Worm (Caenorhabditis elegans) whole organism, L4 larva: ENCODE results near the gene rep-1.

Source experiments
- F10B5.3 ChIP-seq: sonication (generic microtip); optimal IDR thresholded peaks from 2 replicates; lab custom pipeline; 2016; ENCODE audit warnings: mild to moderate bottlenecking, missing genetic modification characterization, missing compliant biosample characterization
- F37D6.2 ChIP-seq: sonication (generic microtip); optimal IDR thresholded peaks from 2 replicates; lab custom pipeline; 2016; ENCODE audit warnings: mild to moderate bottlenecking, missing genetic modification characterization, missing compliant biosample characterization
- T20F7.1 ChIP-seq: fragments of 200-800 bp; sonication (Bioruptor generic); optimal IDR thresholded peaks from 2 replicates; lab custom pipeline; 2018; ENCODE audit warnings: mild to moderate bottlenecking, missing genetic modification characterization, missing compliant biosample characterization
- T26A8.4 ChIP-seq: fragments of 200-800 bp; sonication (Bioruptor generic); IDR thresholded peaks from 2 replicates; pipeline ENCODE4 v1.3.6; 2022; ENCODE audit warnings: missing genetic modification characterization, missing compliant biosample characterization
- Y5F2A.4 ChIP-seq: fragments of 200-800 bp; sonication (Bioruptor generic); optimal IDR thresholded peaks from 2 replicates; lab custom pipeline; 2018; ENCODE audit warnings: mild to moderate bottlenecking, missing genetic modification characterization, missing compliant biosample characterization
- Y75B8A.6 ChIP-seq: fragments of 200-800 bp; sonication (Bioruptor generic); IDR thresholded peaks from 2 replicates; pipeline ENCODE4 v1.3.6; 2022; ENCODE audit warnings: missing genetic modification reagents, missing genetic modification characterization, missing compliant biosample characterization
- aha-1 ChIP-seq: fragments of 150-350 bp; peaks from one replicate; lab custom pipeline; 2014; ENCODE audit warnings: missing biosample characterization, missing genetic modification characterization
- ama-1 ChIP-seq: fragments of 150-350 bp; optimal IDR thresholded peaks from 2 replicates; lab custom pipeline; 2014; ENCODE audit warnings: inconsistent platforms, mixed read lengths
- arid-1 ChIP-seq: fragments of 200-800 bp; sonication (Bioruptor generic); conservative IDR thresholded peaks from 2 replicates; pipeline ENCODE4 v1.3.6; 2022; ENCODE audit warnings: missing genetic modification reagents, missing genetic modification characterization, missing compliant biosample characterization
- attf-4 ChIP-seq: sonication (generic microtip); optimal IDR thresholded peaks from 3 replicates; lab custom pipeline; 2017; ENCODE audit warnings: missing biosample characterization, missing genetic modification characterization
- ceh-28 ChIP-seq: fragments of 150-350 bp; optimal IDR thresholded peaks from 2 replicates; lab custom pipeline; 2014; ENCODE audit warnings: missing biosample characterization, missing genetic modification reagents, missing genetic modification characterization
- ceh-32 ChIP-seq: sonication (generic microtip); optimal IDR thresholded peaks from 2 replicates; lab custom pipeline; 2016; ENCODE audit warnings: mild to moderate bottlenecking, missing genetic modification characterization, missing compliant biosample characterization; ENCODE audit not compliant: poor library complexity
- ceh-44 ChIP-seq: fragments of 200-800 bp; sonication (Bioruptor generic); IDR thresholded peaks from 2 replicates; pipeline ENCODE4 v1.3.6; 2022; ENCODE audit warnings: missing genetic modification reagents, missing genetic modification characterization, missing compliant biosample characterization
- ces-1 ChIP-seq: fragments of 150-350 bp; sonication (generic microtip); optimal IDR thresholded peaks from 4 replicates; lab custom pipeline; 2014; ENCODE audit warnings: missing biosample characterization, missing genetic modification reagents, missing genetic modification characterization
- ctbp-1 ChIP-seq: fragments of 200-800 bp; sonication (Bioruptor generic); IDR thresholded peaks from 2 replicates; pipeline ENCODE4 v1.3.6; 2022; ENCODE audit warnings: missing genetic modification reagents, missing genetic modification characterization, missing compliant biosample characterization
- daf-12 ChIP-seq: fragments of 150-350 bp; optimal IDR thresholded peaks from 2 replicates; lab custom pipeline; 2014; ENCODE audit warnings: missing biosample characterization, missing genetic modification reagents, missing genetic modification characterization
- daf-8 ChIP-seq: fragments of 200-800 bp; sonication (Bioruptor generic); IDR thresholded peaks from 2 replicates; pipeline ENCODE4 v1.3.6; 2022; ENCODE audit warnings: missing genetic modification characterization, missing compliant biosample characterization
- dmd-6 ChIP-seq: fragments of 200-800 bp; sonication (Bioruptor generic); IDR thresholded peaks from 2 replicates; pipeline ENCODE4 v1.3.6; 2022; ENCODE audit warnings: missing genetic modification reagents, missing genetic modification characterization, missing compliant biosample characterization
- dmd-9 ChIP-seq: fragments of 200-800 bp; sonication (Bioruptor generic); IDR thresholded peaks from 2 replicates; pipeline ENCODE4 v1.3.6; 2022; ENCODE audit warnings: missing genetic modification reagents, missing genetic modification characterization, missing compliant biosample characterization
- dpl-1 ChIP-seq: fragments of 150-350 bp; optimal IDR thresholded peaks from 2 replicates; lab custom pipeline; 2014; ENCODE audit warnings: missing biosample characterization, missing genetic modification reagents, missing genetic modification characterization
- duxl-1 ChIP-seq: sonication (generic microtip); optimal IDR thresholded peaks from 2 replicates; lab custom pipeline; 2016; ENCODE audit warnings: mild to moderate bottlenecking, missing genetic modification characterization, moderate library complexity, missing compliant biosample characterization; ENCODE audit not compliant: poor library complexity
- fos-1 ChIP-seq: fragments of 150-350 bp; optimal IDR thresholded peaks from 2 replicates; lab custom pipeline; 2014; ENCODE audit warnings: missing biosample characterization, missing genetic modification characterization
- hlh-11 ChIP-seq: fragments of 200-800 bp; sonication (Bioruptor generic); optimal IDR thresholded peaks from 2 replicates; lab custom pipeline; 2018; ENCODE audit warnings: mild to moderate bottlenecking, missing genetic modification characterization, missing compliant biosample characterization
- hlh-30 ChIP-seq: sonication (generic microtip); optimal IDR thresholded peaks from 2 replicates; lab custom pipeline; 2017; ENCODE audit warnings: antibody characterized with exemption, mild to moderate bottlenecking, missing genetic modification characterization, missing compliant biosample characterization; ENCODE audit not compliant: insufficient read depth
- hmg-1.1 ChIP-seq: fragments of 200-800 bp; sonication (Bioruptor generic); IDR thresholded peaks from 2 replicates; pipeline ENCODE4 v1.3.6; 2022; ENCODE audit warnings: missing genetic modification reagents, missing genetic modification characterization, missing compliant biosample characterization
- jun-1 ChIP-seq: fragments of 150-350 bp; optimal IDR thresholded peaks from 2 replicates; lab custom pipeline; 2014; ENCODE audit warnings: missing biosample characterization, missing genetic modification reagents, missing genetic modification characterization
- lim-7 ChIP-seq: fragments of 200-800 bp; sonication (Bioruptor generic); IDR thresholded peaks from 2 replicates; pipeline ENCODE4 v1.3.6; 2022; ENCODE audit warnings: missing genetic modification characterization, missing compliant biosample characterization
- lin-13 ChIP-seq: fragments of 150-350 bp; optimal IDR thresholded peaks from 2 replicates; lab custom pipeline; 2014; ENCODE audit warnings: missing biosample characterization, missing genetic modification reagents, missing genetic modification characterization
- lin-39 ChIP-seq: fragments of 150-350 bp; optimal IDR thresholded peaks from 2 replicates; lab custom pipeline; 2014; ENCODE audit warnings: missing biosample characterization, missing genetic modification reagents, missing genetic modification characterization
- lir-3 ChIP-seq: sonication (generic microtip); optimal IDR thresholded peaks from 2 replicates; lab custom pipeline; 2016; ENCODE audit warnings: mild to moderate bottlenecking, missing genetic modification characterization, missing compliant biosample characterization
- madf-5 ChIP-seq, 2 experiments: fragments of 200-800 bp; sonication (Bioruptor generic); IDR thresholded peaks; 2 replicates each; pipeline ENCODE4 v1.3.6; 2022; ENCODE audit warnings: missing compliant biosample characterization in 2 of 2, missing genetic modification characterization in 2 of 2
- madf-9 ChIP-seq: fragments of 200-800 bp; sonication (Bioruptor generic); conservative IDR thresholded peaks from 2 replicates; pipeline ENCODE4 v1.3.6; 2022; ENCODE audit warnings: missing genetic modification reagents, missing genetic modification characterization, missing compliant biosample characterization
- mes-2 ChIP-seq: sonication (generic microtip); optimal IDR thresholded peaks from 2 replicates; lab custom pipeline; 2016; ENCODE audit warnings: missing genotype, mild to moderate bottlenecking, missing genetic modification characterization, missing compliant biosample characterization; ENCODE audit not compliant: poor library complexity, severe bottlenecking
- nhr-10 ChIP-seq: fragments of 150-350 bp; optimal IDR thresholded peaks from 2 replicates; lab custom pipeline; 2014; ENCODE audit warnings: missing biosample characterization, missing genetic modification characterization
- nhr-28 ChIP-seq: fragments of 150-350 bp; optimal IDR thresholded peaks from 2 replicates; lab custom pipeline; 2014; ENCODE audit warnings: missing biosample characterization, missing genetic modification characterization
- nhr-42 ChIP-seq: fragments of 200-800 bp; sonication (Bioruptor generic); IDR thresholded peaks from 2 replicates; pipeline ENCODE4 v1.3.6; 2022; ENCODE audit warnings: missing genetic modification characterization, missing compliant biosample characterization
- nhr-77 ChIP-seq: fragments of 150-350 bp; optimal IDR thresholded peaks from 2 replicates; lab custom pipeline; 2014; ENCODE audit warnings: missing biosample characterization, missing genetic modification characterization
- pqm-1 ChIP-seq: sonication (generic microtip); optimal IDR thresholded peaks from 2 replicates; lab custom pipeline; 2017; ENCODE audit warnings: missing biosample characterization, missing genetic modification characterization
- rbr-2 ChIP-seq: sonication (generic microtip); optimal IDR thresholded peaks from 2 replicates; lab custom pipeline; 2016; ENCODE audit warnings: missing genotype, missing genetic modification characterization, missing compliant biosample characterization
- saeg-2 ChIP-seq: fragments of 200-800 bp; sonication (Bioruptor generic); IDR thresholded peaks from 2 replicates; pipeline ENCODE4 v1.3.6; 2022; ENCODE audit warnings: missing genetic modification reagents, missing genetic modification characterization, missing compliant biosample characterization
- sdz-12 ChIP-seq: fragments of 200-800 bp; sonication (Bioruptor generic); optimal IDR thresholded peaks from 2 replicates; lab custom pipeline; 2018; ENCODE audit warnings: mild to moderate bottlenecking, missing genetic modification characterization, missing compliant biosample characterization
- spr-3 ChIP-seq: fragments of 200-800 bp; sonication (Bioruptor generic); optimal IDR thresholded peaks from 2 replicates; lab custom pipeline; 2018; ENCODE audit warnings: mild to moderate bottlenecking, missing genetic modification characterization, missing compliant biosample characterization
- tra-1 ChIP-seq: fragments of 200-800 bp; sonication (Bioruptor generic); IDR thresholded peaks from 2 replicates; pipeline ENCODE4 v1.3.6; 2022; ENCODE audit warnings: missing genetic modification reagents, missing genetic modification characterization, missing compliant biosample characterization
- unc-130 ChIP-seq: sonication (generic microtip); optimal IDR thresholded peaks from 2 replicates; lab custom pipeline; 2016; ENCODE audit warnings: missing genetic modification reagents, missing genetic modification characterization, missing compliant biosample characterization
- vab-7 ChIP-seq: fragments of 200-800 bp; sonication (Bioruptor generic); IDR thresholded peaks from 2 replicates; pipeline ENCODE4 v1.3.6; 2022; ENCODE audit warnings: missing genetic modification reagents, missing genetic modification characterization, missing compliant biosample characterization
- zag-1 ChIP-seq: fragments of 150-350 bp; optimal IDR thresholded peaks from 2 replicates; lab custom pipeline; 2014; ENCODE audit warnings: missing biosample characterization, missing genetic modification characterization

The rep-1 gene

ce11 chrIII:1613933-1614332 lies 43.8 kb downstream of the rep-1 start, which contains the start of gene Y22D7AL.9:
Y22D7AL.9 (minus strand) TSS chrIII:1614033.
- TF ChIP-seq rbr-2 (tag; lab: Kevin White, UChicago) (no peak), saeg-2 (no peak), fos-1 (tag; lab: Kevin White, UChicago) (no peak), nhr-10 (tag; lab: Kevin White, UChicago) (no peak), duxl-1 (tag; lab: Kevin White, UChicago) (no peak), nhr-77 (tag; lab: Kevin White, UChicago) (no peak), ceh-44 (GFP tag; lab: Robert Waterston, UW) (no peak), dmd-6 (GFP tag; lab: Robert Waterston, UW) (no peak), arid-1 (GFP tag; lab: Robert Waterston, UW) (no peak), lim-7 (GFP tag; lab: Robert Waterston, UW) (no peak), sdz-12 (GFP tag; lab: Kevin White, UChicago) (no peak), lin-39 (no peak), nhr-28 (tag; lab: Kevin White, UChicago) (no peak), ces-1 (no peak), attf-4 (tag; lab: Kevin White, UChicago) (no peak), pqm-1 (no peak)

DNA sequence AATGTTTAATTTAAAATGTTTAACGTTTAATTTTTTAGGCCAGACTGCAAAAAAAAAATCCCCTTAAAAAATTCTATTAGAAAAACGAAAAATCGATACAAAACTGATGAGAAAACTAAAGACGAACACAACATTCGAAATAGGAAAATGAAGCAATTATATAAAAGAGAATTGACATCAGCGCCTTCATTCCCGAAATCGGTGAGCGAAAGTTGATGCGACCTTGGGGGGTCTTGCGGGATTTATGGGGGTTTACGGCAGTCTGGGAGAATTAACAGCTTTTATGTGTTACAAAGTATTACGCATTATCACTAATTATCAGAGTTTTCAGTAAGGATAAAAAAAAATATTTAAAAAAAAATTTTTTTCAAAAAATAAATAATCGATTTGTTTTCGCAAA lies 44.3 kb downstream of the rep-1 start:
- no peak for TF ChIP-seq ces-1
- TF ChIP-seq lin-13 (GFP tag; lab: Kevin White, UChicago), result no peak
- TF ChIP-seq ceh-28 (tag; lab: Kevin White, UChicago), result no peak
- no peak for TF ChIP-seq sdz-12 (GFP tag; lab: Kevin White, UChicago)
- no peak for TF ChIP-seq F37D6.2
- no peak for TF ChIP-seq Y5F2A.4 (GFP tag; lab: Kevin White, UChicago)
- no peak for TF ChIP-seq ceh-32 (tag; lab: Kevin White, UChicago)
- TF ChIP-seq daf-8 (GFP tag; lab: Robert Waterston, UW), result no peak
- TF ChIP-seq daf-12, result no peak
- TF ChIP-seq Y75B8A.6 (GFP tag; lab: Robert Waterston, UW), result no peak
- no peak for TF ChIP-seq vab-7 (GFP tag; lab: Robert Waterston, UW)
- no peak for TF ChIP-seq hmg-1.1
- TF ChIP-seq spr-3 (GFP tag; lab: Kevin White, UChicago), result no peak
- TF ChIP-seq mes-2 (tag; lab: Kevin White, UChicago), result no peak
- TF ChIP-seq, all 104 proteins: peak for 0

DNA sequence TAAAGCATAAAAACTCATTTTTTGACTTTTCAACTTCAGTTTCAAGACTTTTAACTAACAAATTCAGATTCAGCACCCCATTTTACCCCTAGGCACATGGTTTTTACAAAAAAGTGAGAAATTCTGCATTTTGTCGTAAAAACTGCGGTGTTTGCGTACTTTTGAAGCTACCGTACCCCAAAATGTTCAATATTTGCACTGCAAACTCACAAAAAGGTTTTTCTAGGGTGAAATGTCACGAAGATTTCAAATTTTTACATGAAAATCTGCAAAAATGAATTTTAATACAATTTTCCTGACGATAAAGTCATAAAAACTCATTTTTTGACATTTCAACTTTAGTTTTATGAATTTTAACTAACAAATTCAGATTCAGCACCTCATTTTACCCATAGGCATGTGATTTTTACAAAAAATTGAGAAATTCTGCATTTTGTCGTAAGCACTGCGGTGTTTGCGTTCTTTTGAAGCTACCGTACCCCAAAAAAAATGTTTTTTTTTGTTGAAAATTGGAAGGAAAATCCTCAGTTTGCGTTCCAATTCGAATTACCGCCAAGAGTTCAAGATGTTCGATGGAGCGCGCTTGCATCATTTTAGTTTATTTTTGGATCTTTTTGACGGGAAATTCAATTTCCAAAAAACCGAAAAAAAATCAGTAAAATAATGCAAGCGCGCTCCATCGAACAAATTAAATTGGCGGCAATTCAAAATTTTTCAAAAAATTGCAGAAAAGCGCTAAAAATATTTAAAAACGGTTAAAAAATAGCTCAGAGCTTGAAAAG lies 46.3 kb downstream of the rep-1 start:
- no peak for TF ChIP-seq dmd-9 (GFP tag; lab: Robert Waterston, UW)
- TF ChIP-seq zag-1 (tag; lab: Kevin White, UChicago), result no peak
- peak; percentile 24 for TF ChIP-seq F10B5.3 (tag; lab: Kevin White, UChicago)
- peak; percentile 37 for TF ChIP-seq unc-130 (GFP tag; lab: Kevin White, UChicago)
- no peak for TF ChIP-seq lir-3 (tag; lab: Kevin White, UChicago)
- TF ChIP-seq attf-4 (tag; lab: Kevin White, UChicago), result no peak
- TF ChIP-seq nhr-42, result peak; percentile 65; the same call in 1 of the 2 replicates
- TF ChIP-seq jun-1 (tag; lab: Kevin White, UChicago), result no peak
- peak; percentile 21; the same call in 1 of the 2 replicates for TF ChIP-seq dmd-6 (GFP tag; lab: Robert Waterston, UW)
- 0 out of 2 replicates have a peak, but pooled peaks have one; percentile 66 for TF ChIP-seq ctbp-1 (GFP tag; lab: Robert Waterston, UW)
- no peak for TF ChIP-seq tra-1 (GFP tag; lab: Robert Waterston, UW)
- no peak for TF ChIP-seq T20F7.1 (GFP tag; lab: Kevin White, UChicago)
- TF ChIP-seq pqm-1, result no peak
- peak; percentile 76 for TF ChIP-seq duxl-1 (tag; lab: Kevin White, UChicago)
- TF ChIP-seq ama-1 (lab: Kevin White, UChicago), result peak; percentile 91
- peak; percentile 51 for TF ChIP-seq dpl-1 (GFP tag; lab: Kevin White, UChicago)
- 0 out of 2 replicates have a peak, but pooled peaks have one; percentile 19 for TF ChIP-seq daf-8 (GFP tag; lab: Robert Waterston, UW)
- TF ChIP-seq mes-2 (tag; lab: Kevin White, UChicago), result peak; percentile 54
- TF ChIP-seq vab-7 (GFP tag; lab: Robert Waterston, UW), result peak; percentile 52; the same call in 1 of the 2 replicates
- TF ChIP-seq aha-1, result peak; percentile 97
- peak; percentile 38 for TF ChIP-seq hlh-11 (tag; lab: Kevin White, UChicago)
- no peak for TF ChIP-seq madf-5 (GFP tag; IDR thresholded peaks at IDR 0.05; lab: Robert Waterston, UW)
- TF ChIP-seq T26A8.4 (GFP tag; lab: Robert Waterston, UW), result peak; percentile 52
- TF ChIP-seq madf-9, result 0 out of 2 replicates have a peak, but pooled peaks have one; percentile 3
- TF ChIP-seq hlh-30, result peak; percentile 28
